Worm (Caenorhabditis elegans): ENCODE measurements around the gene acly-1.

ce11 chrX:1473794-1474193, 5.5 kb upstream of the acly-1 start:
- no peak for TF ChIP-seq lin-11 (tag; optimal IDR thresholded peaks at IDR 0.05)
- TF ChIP-seq pha-4 (tag; optimal IDR thresholded peaks at IDR 0.05): no peak
- TF ChIP-seq C38D4.7 (GFP tag; optimal IDR thresholded peaks at IDR 0.05): no peak
- no peak for TF ChIP-seq ceh-30 (tag; optimal IDR thresholded peaks at IDR 0.05)
- no peak for TF ChIP-seq ceh-45 (GFP tag; IDR thresholded peaks at IDR 0.05)
